Worm (Caenorhabditis elegans): ENCODE results near the gene F08D12.2.

F08D12.2 gene

ce11 chrII:2764664-2765063 lies 16.8 kb upstream of the F08D12.2 start, which contains the start of gene fbxb-108:
Gene fbxb-108, plus strand, starts transcription at chrII:2764964.
- TF ChIP-seq nhr-76 (tag; optimal IDR thresholded peaks at IDR 0.05) (no peak), ztf-11 (tag; optimal IDR thresholded peaks at IDR 0.05) (no peak), lin-13 (GFP tag; optimal IDR thresholded peaks at IDR 0.05) (no peak), F44E2.7 (GFP tag; IDR thresholded peaks at IDR 0.05) (no peak), ZK546.5 (tag; optimal IDR thresholded peaks at IDR 0.05) (no peak), dve-1 (tag; optimal IDR thresholded peaks at IDR 0.05; ENCODE audit: insufficient read depth) (no peak), ZK337.2 (GFP tag; IDR thresholded peaks at IDR 0.05) (no peak)

- TF ChIP-seq ztf-7 (tag; optimal IDR thresholded peaks at IDR 0.05) (no peak), unc-39 (tag; optimal IDR thresholded peaks at IDR 0.05) (no peak), daf-16 (GFP tag; optimal IDR thresholded peaks at IDR 0.05) (no peak), daf-16 (tag; optimal IDR thresholded peaks at IDR 0.05) (no peak)
These were observed 15.1 kb upstream of the F08D12.2 start, which contains the start of gene F08D12.15 for ce11 chrII:2766331-2766730. Gene F08D12.15, plus strand, starts transcription at chrII:2766631.

- TF ChIP-seq daf-16 (GFP tag; optimal IDR thresholded peaks at IDR 0.05) (peak in 1 of 2 experiments; percentile 36), daf-16 (tag; optimal IDR thresholded peaks at IDR 0.05) (no peak), daf-12 (tag; optimal IDR thresholded peaks at IDR 0.05) (no peak)
These were observed 12.4 kb upstream of the F08D12.2 start, which contains the start of gene F08D12.7 for ce11 chrII:2769021-2769420. Gene F08D12.7, minus strand, starts transcription at chrII:2769121.

ce11 chrII:2770788-2771187 lies 10.7 kb upstream of the F08D12.2 start, which contains the start of gene fbxb-105:
Gene fbxb-105, minus strand, starts transcription at chrII:2770888.
- no peak for TF ChIP-seq D1046.2 (GFP tag; IDR thresholded peaks at IDR 0.05)
- no peak for TF ChIP-seq ceh-62 (tag; optimal IDR thresholded peaks at IDR 0.05)
- no peak for TF ChIP-seq egl-27 (tag; optimal IDR thresholded peaks at IDR 0.05)
- TF ChIP-seq hlh-11 (tag; optimal IDR thresholded peaks at IDR 0.05): no peak
- no peak for TF ChIP-seq lsy-2 (tag; optimal IDR thresholded peaks at IDR 0.05)
- TF ChIP-seq ceh-44 (GFP tag; IDR thresholded peaks at IDR 0.05): no peak
- no peak for TF ChIP-seq Y48G9A.11 (GFP tag; IDR thresholded peaks at IDR 0.05)
- TF ChIP-seq lin-39 (tag; optimal IDR thresholded peaks at IDR 0.05): no peak
- TF ChIP-seq nhr-102 (tag; optimal IDR thresholded peaks at IDR 0.05): no peak
- TF ChIP-seq tra-1 (GFP tag; IDR thresholded peaks at IDR 0.05): no peak
- TF ChIP-seq fkh-10 (GFP tag; optimal IDR thresholded peaks at IDR 0.05): no peak
- TF ChIP-seq cey-2 (tag; optimal IDR thresholded peaks at IDR 0.05; ENCODE audit: borderline replicate concordance, insufficient read depth): no peak
- no peak for TF ChIP-seq Y5F2A.4 (GFP tag; optimal IDR thresholded peaks at IDR 0.05)
- no peak for TF ChIP-seq nhr-25 (tag; optimal IDR thresholded peaks at IDR 0.05; ENCODE audit: borderline replicate concordance, insufficient read depth)
- TF ChIP-seq dpl-1 (GFP tag; optimal IDR thresholded peaks at IDR 0.05): no peak
- no peak for TF ChIP-seq nhr-6 (tag; optimal IDR thresholded peaks at IDR 0.05)
- TF ChIP-seq nhr-237 (tag; optimal IDR thresholded peaks at IDR 0.05): no peak
- no peak for TF ChIP-seq mxl-3 (GFP tag; optimal IDR thresholded peaks at IDR 0.05)
- no peak for TF ChIP-seq rbr-2 (tag; optimal IDR thresholded peaks at IDR 0.05)

ce11 chrII:2772166-2772565 lies 9.3 kb upstream of the F08D12.2 start, which contains the start of gene sdz-10:
Gene sdz-10, minus strand, starts transcription at chrII:2772266.
- TF ChIP-seq ceh-28 (tag; optimal IDR thresholded peaks at IDR 0.05) (no peak), zip-2 (tag; optimal IDR thresholded peaks at IDR 0.05) (no peak), ctbp-1 (GFP tag; IDR thresholded peaks at IDR 0.05) (no peak), Y5F2A.4 (GFP tag; optimal IDR thresholded peaks at IDR 0.05) (no peak), F49E8.2 (tag; optimal IDR thresholded peaks at IDR 0.05; ENCODE audit: borderline replicate concordance) (no peak), unc-130 (GFP tag; optimal IDR thresholded peaks at IDR 0.05) (no peak)

Data from whole organism, L4 larva.